Worm (Caenorhabditis elegans): ENCODE measurements around the gene acr-25.

ce11 chrIV:6457472-6457871 is 6.6 kb upstream of the acr-25 start, which contains the start of gene lgc-10:
- TF ChIP-seq lin-39 (tag; optimal IDR thresholded peaks at IDR 0.05), result no peak
- TF ChIP-seq sptf-1 (tag; optimal IDR thresholded peaks at IDR 0.05), result no peak
- no peak for TF ChIP-seq ama-1 (optimal IDR thresholded peaks at IDR 0.05)
- no peak for TF ChIP-seq elt-3 (tag; optimal IDR thresholded peaks at IDR 0.05)
- no peak for TF ChIP-seq blmp-1 (tag; optimal IDR thresholded peaks at IDR 0.05)
- no peak for TF ChIP-seq fos-1 (tag; optimal IDR thresholded peaks at IDR 0.05)
- TF ChIP-seq ces-1 (GFP tag; optimal IDR thresholded peaks at IDR 0.05), result no peak
- no peak for TF ChIP-seq unc-62 (GFP tag; optimal IDR thresholded peaks at IDR 0.05)
- no peak for TF ChIP-seq hpl-2 (GFP tag; optimal IDR thresholded peaks at IDR 0.05)
